Fruit fly (Drosophila melanogaster) Kc167 (cell line): ENCODE measurements around the gene heix.

Experiments used
- Myc ChIP-seq: fragments of >200 bp; optimal IDR thresholded peaks from 2 replicates; lab custom pipeline; 2017; ENCODE audit warnings: missing external identifiers
- Sin3A ChIP-seq: fragments of >200 bp; optimal IDR thresholded peaks from 2 replicates; lab custom pipeline; 2018; ENCODE audit warnings: missing external identifiers
- h ChIP-seq: fragments of >200 bp; optimal IDR thresholded peaks from 3 replicates; lab custom pipeline; 2018; ENCODE audit warnings: missing external identifiers
- insv ChIP-seq: fragments of >200 bp; optimal IDR thresholded peaks from 3 replicates; lab custom pipeline; 2018; ENCODE audit warnings: missing external identifiers
- psq ChIP-seq: fragments of >200 bp; optimal IDR thresholded peaks from 2 replicates; lab custom pipeline; 2017; ENCODE audit warnings: missing external identifiers
- ttk ChIP-seq: sonication (Bioruptor generic); optimal IDR thresholded peaks from 2 replicates; lab custom pipeline; 2017; ENCODE audit warnings: missing external identifiers

The heix gene

DNA sequence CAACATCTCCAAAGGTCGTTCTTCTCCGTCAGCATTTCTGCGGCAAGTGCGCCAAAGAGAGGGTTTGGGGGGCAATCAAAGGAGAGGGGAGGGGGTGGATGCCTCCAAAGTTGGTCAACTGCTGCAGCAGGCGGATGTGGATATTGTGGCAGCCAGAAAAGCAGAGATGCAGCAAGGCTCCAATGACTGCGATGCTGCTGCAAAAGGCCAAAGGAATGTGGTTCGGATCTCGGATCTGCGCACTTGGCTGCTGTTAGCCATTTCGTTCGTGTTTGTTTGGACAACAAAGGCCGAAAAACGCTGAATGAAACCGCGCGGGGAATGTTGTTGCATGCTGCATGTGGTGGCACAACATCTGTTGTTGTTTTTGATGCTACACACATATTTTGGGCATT lies 17.6 kb downstream of the heix start:
- TF ChIP-seq insv (lab: Kevin White, UChicago), result no peak
- TF ChIP-seq Sin3A (lab: Kevin White, UChicago), result no peak
- TF ChIP-seq psq (lab: Kevin White, UChicago), result no peak
- no peak for TF ChIP-seq h (lab: Kevin White, UChicago)
- no peak for TF ChIP-seq Myc (lab: Kevin White, UChicago)
- TF ChIP-seq ttk, result no peak

- TF ChIP-seq insv (lab: Kevin White, UChicago), result no peak
- no peak for TF ChIP-seq Sin3A (lab: Kevin White, UChicago)
- TF ChIP-seq Myc (lab: Kevin White, UChicago), result no peak
- no peak for TF ChIP-seq psq (lab: Kevin White, UChicago)
- no peak for TF ChIP-seq h (lab: Kevin White, UChicago)
- TF ChIP-seq ttk, result no peak
Measured at dm6 chr2L:16281419-16282076, 18.1 kb downstream of the heix start.

DNA sequence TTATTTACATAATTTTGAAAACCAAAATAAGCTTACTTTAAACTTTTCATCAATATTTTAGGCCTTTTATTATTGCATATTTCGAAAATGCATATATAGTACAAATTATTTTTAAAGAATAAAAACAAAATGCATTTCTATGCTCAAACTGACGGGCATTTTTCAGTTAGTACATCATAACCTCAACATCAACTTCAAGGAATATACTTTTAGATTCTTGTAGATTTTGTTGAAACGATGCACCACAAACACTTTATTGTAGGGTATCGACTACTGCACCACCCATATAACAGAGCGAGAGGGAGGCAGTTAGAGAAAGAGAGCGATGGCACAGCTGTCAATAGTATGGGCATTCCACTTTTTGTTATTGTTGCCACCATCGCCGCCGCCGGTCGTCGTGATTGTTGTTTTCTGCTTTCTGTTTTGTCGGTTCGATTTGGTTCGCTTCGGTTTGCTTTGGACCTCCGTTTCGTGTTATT lies 19.8 kb downstream of the heix start:
- no peak for TF ChIP-seq psq (lab: Kevin White, UChicago)
- TF ChIP-seq h (lab: Kevin White, UChicago), result no peak
- no peak for TF ChIP-seq Sin3A (lab: Kevin White, UChicago)
- no peak for TF ChIP-seq insv (lab: Kevin White, UChicago)
- TF ChIP-seq ttk, result no peak
- no peak for TF ChIP-seq Myc (lab: Kevin White, UChicago)

dm6 chr2L:16278842-16279241 lies 20.8 kb downstream of the heix start:
- TF ChIP-seq h (lab: Kevin White, UChicago) (no peak), Myc (lab: Kevin White, UChicago) (no peak), Sin3A (lab: Kevin White, UChicago) (no peak), ttk (no peak), psq (lab: Kevin White, UChicago) (no peak), insv (lab: Kevin White, UChicago) (no peak)

DNA sequence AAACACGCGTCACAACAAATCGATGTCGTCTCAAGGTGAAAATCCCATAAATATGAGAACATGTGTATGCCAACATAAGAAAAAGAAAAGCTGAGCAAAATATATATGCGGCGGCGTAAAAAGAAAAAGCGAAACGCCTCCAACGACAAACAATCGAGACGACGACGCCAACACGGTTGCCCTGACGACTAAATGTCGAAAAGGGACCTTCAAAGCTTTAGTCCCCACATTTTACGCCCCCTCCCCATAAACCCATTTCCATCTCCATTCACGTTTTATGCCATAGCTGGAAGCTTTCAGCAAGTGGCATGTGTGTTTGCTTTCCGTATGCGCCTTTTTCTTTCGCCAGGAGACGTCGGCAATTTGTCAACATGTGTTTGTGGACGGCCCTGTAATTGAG lies 21.7 kb downstream of the heix start:
- TF ChIP-seq Myc (lab: Kevin White, UChicago) (no peak), Sin3A (lab: Kevin White, UChicago) (no peak), h (lab: Kevin White, UChicago) (no peak), ttk (no peak), insv (lab: Kevin White, UChicago) (no peak), psq (lab: Kevin White, UChicago) (no peak)

DNA sequence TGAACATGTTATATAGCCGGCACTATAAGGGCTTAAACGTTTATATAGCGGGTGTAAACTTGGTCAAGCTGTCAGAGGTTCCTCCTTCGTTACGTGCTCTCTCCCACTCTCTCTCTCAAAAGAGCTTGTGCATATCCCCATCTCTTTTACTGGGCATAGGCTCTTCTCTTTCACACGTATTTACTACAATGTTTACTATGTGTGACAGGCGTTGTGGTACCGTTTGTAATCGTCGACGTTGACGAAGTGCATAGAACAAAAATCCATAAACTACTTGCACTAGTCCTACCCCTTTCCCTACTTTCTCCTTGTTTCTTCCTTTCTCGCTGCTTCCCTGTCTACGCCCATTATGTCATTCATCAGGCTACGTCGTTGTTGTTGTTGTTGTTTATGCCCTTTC lies 22.8 kb downstream of the heix start:
- TF ChIP-seq Sin3A (lab: Kevin White, UChicago) (no peak), ttk (no peak), psq (lab: Kevin White, UChicago) (no peak), Myc (lab: Kevin White, UChicago) (no peak), insv (lab: Kevin White, UChicago) (no peak), h (lab: Kevin White, UChicago) (no peak)

DNA sequence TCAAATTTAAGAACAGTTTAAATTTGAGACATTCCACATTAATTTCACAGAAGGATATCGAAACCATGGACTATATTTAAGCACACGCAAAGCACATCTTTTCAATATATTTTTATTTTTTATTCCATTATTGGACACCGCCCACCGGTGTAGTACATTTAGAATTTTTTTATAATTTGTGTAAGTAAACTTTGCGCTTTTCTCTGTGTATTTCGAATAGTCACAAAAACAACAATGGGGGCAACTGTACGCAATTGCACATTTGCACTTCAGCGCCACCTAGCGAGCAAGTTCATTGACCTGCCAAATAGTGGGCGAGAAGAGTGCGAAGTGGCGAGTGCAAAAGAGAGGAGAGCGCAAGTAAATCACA lies 23.9 kb downstream of the heix start:
- TF ChIP-seq ttk (no peak), Sin3A (lab: Kevin White, UChicago) (no peak), insv (lab: Kevin White, UChicago) (no peak), psq (lab: Kevin White, UChicago) (no peak), Myc (lab: Kevin White, UChicago) (no peak), h (lab: Kevin White, UChicago) (no peak)

DNA sequence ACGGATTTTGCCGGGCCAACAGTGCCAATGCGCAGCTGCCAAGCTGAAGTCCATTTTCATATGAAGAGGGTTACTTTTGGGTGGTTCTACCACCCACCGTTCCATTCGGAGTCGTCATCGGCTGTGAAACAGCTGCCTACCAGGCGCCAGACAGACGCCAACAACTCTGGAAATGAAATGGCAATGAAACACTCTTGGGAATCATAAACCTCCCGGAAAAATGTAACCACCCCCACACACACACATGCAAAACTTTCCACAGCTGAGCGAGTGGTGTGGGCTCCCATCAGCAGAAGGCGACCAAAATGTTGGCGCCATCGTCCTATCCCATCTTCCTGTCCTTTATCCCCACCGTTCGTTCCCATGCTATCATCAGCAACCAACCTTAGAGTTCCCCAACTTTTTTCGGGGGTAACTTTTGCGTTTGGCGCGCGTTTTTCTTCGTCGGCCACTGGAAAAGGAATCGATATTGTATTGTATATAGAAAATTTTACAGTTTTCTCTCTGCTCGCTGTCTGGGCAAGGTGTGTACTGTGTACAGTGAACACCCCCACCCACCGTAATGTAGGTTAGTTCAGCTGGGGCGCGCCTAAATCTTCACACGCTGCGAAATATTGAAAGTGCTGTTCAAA lies 24.4 kb downstream of the heix start:
- TF ChIP-seq insv (lab: Kevin White, UChicago), result no peak

DNA sequence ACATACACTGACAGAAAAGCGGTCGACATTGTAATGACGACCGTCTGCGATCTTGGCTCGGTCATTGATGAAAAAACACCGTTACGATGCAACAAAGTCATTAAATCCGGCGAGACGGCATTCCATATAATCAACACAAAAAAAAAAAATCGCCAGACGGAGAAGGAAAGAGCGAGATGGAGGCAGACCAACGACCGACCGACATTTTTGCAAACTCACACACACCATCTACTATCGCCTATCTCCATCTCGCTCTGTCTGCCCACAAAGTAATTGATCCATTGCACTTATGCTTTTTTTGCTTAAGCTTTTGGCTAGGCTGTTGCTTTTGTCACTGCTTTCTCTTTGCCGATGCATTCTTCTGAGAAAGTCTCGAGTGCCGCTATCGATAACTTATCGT lies 25.6 kb downstream of the heix start:
- TF ChIP-seq h (lab: Kevin White, UChicago) (no peak), psq (lab: Kevin White, UChicago) (no peak), insv (lab: Kevin White, UChicago) (no peak)

dm6 chr2L:16273439-16273838 lies 26.2 kb downstream of the heix start:
- TF ChIP-seq insv (lab: Kevin White, UChicago) (no peak), h (lab: Kevin White, UChicago) (no peak), Sin3A (lab: Kevin White, UChicago) (no peak), psq (lab: Kevin White, UChicago) (no peak), ttk (no peak), Myc (lab: Kevin White, UChicago) (no peak)

DNA sequence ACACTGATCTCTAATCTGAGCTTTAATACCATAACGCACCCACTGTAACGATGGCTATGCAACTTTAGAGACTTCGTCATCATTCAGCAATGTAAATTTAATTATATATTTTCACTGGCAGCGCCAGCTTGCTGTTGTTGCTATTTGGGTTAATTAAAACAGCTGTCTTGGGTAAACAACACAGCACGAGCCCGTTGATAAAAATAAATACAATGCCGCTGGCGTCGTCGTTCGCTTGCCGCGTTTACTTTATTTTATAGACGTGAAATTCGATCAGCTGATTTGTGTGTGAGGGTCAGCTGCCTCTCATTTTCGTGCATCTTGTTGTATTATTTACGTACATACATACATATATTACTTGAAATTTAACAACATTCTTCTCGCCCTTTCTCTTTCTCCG lies 26.9 kb downstream of the heix start:
- no peak for TF ChIP-seq Sin3A (lab: Kevin White, UChicago)
- no peak for TF ChIP-seq ttk
- no peak for TF ChIP-seq h (lab: Kevin White, UChicago)
- no peak for TF ChIP-seq psq (lab: Kevin White, UChicago)
- no peak for TF ChIP-seq insv (lab: Kevin White, UChicago)
- TF ChIP-seq Myc (lab: Kevin White, UChicago), result no peak

- TF ChIP-seq Myc (lab: Kevin White, UChicago) (no peak), h (lab: Kevin White, UChicago) (no peak), ttk (no peak), Sin3A (lab: Kevin White, UChicago) (no peak), insv (lab: Kevin White, UChicago) (no peak), psq (lab: Kevin White, UChicago) (no peak)
Measured at dm6 chr2L:16271486-16271806, 28.2 kb downstream of the heix start.
